Worm (Caenorhabditis elegans) whole organism, early embryonic: ENCODE data around the gene F01D5.7.
A peak's percentile ranks its signal among the peaks of the same experiment; 100 is the strongest.

Experiments
- B0310.2 ChIP-seq: sonication (generic microtip); optimal IDR thresholded peaks from 2 replicates; lab custom pipeline; 2016; ENCODE audit warnings: mild to moderate bottlenecking, missing genetic modification characterization, missing compliant biosample characterization
- F13C5.2 ChIP-seq: sonication (generic microtip); optimal IDR thresholded peaks from 2 replicates; lab custom pipeline; 2017; ENCODE audit warnings: mild to moderate bottlenecking, missing genetic modification characterization, inconsistent platforms, missing compliant biosample characterization
- aly-1 ChIP-seq: sonication (generic microtip); optimal IDR thresholded peaks from 2 replicates; lab custom pipeline; 2016; ENCODE audit warnings: missing genetic modification characterization, missing compliant biosample characterization
- ama-1 ChIP-seq: fragments of 150-350 bp; optimal IDR thresholded peaks from 2 replicates; lab custom pipeline; 2014
- ceh-13 ChIP-seq: fragments of 200-800 bp; sonication (Bioruptor generic); optimal IDR thresholded peaks from 2 replicates; lab custom pipeline; 2018; ENCODE audit warnings: mild to moderate bottlenecking, missing genetic modification characterization, missing compliant biosample characterization
- ceh-36 ChIP-seq: sonication (generic microtip); optimal IDR thresholded peaks from 2 replicates; lab custom pipeline; 2016; ENCODE audit warnings: missing genetic modification characterization, inconsistent platforms, missing compliant biosample characterization
- ets-7 ChIP-seq: sonication (generic microtip); optimal IDR thresholded peaks from 2 replicates; lab custom pipeline; 2016; ENCODE audit warnings: missing genotype, missing genetic modification characterization, missing compliant biosample characterization
- flt-1 ChIP-seq: fragments of 200-800 bp; sonication (Bioruptor generic); IDR thresholded peaks from 2 replicates; pipeline ENCODE4 v1.3.6; 2022; ENCODE audit warnings: missing genetic modification characterization, missing compliant biosample characterization
- hmbx-1 ChIP-seq: sonication (generic microtip); optimal IDR thresholded peaks from 2 replicates; lab custom pipeline; 2016; ENCODE audit warnings: mild to moderate bottlenecking, missing genetic modification characterization, missing compliant biosample characterization
- hmg-4 ChIP-seq: fragments of 200-800 bp; sonication (Bioruptor generic); optimal IDR thresholded peaks from 2 replicates; lab custom pipeline; 2018; ENCODE audit warnings: mild to moderate bottlenecking, missing genetic modification characterization, missing compliant biosample characterization
- hnd-1 ChIP-seq: sonication (generic microtip); optimal IDR thresholded peaks from 2 replicates; lab custom pipeline; 2016; ENCODE audit warnings: missing genetic modification characterization, missing compliant biosample characterization
- pes-1 ChIP-seq: fragments of 200-800 bp; sonication (Bioruptor generic); IDR thresholded peaks from 2 replicates; pipeline ENCODE4 v1.3.6; 2022; ENCODE audit warnings: missing genetic modification reagents, missing genetic modification characterization, missing compliant biosample characterization
- scrt-1 ChIP-seq: fragments of 200-800 bp; sonication (Bioruptor generic); IDR thresholded peaks from 2 replicates; pipeline ENCODE4 v1.3.6; 2022; ENCODE audit warnings: missing genetic modification characterization, missing compliant biosample characterization
- sea-1 ChIP-seq: fragments of 200-800 bp; sonication (Bioruptor generic); conservative IDR thresholded peaks from 2 replicates; pipeline ENCODE4 v1.3.6; 2022; ENCODE audit warnings: missing genetic modification characterization, missing compliant biosample characterization
- tbx-11 ChIP-seq: fragments of 200-800 bp; sonication (Bioruptor generic); IDR thresholded peaks from 2 replicates; pipeline ENCODE4 v1.3.6; 2022; ENCODE audit warnings: missing genetic modification characterization, missing compliant biosample characterization
- tbx-37 ChIP-seq: fragments of 200-800 bp; sonication (Bioruptor generic); conservative IDR thresholded peaks from 2 replicates; pipeline ENCODE4 v1.3.6; 2022; ENCODE audit warnings: missing genetic modification reagents, missing genetic modification characterization, missing compliant biosample characterization
- tra-4 ChIP-seq: sonication (generic microtip); optimal IDR thresholded peaks from 2 replicates; lab custom pipeline; 2017; ENCODE audit warnings: missing genetic modification characterization, missing compliant biosample characterization

The F01D5.7 gene

ce11 chrII:13976161-13976560 is 32.3 kb upstream of the F01D5.7 start, which contains the start of gene Y39G8B.2:
Gene Y39G8B.2 (minus strand): TSS chrII:13976221.
- peak; percentile 43; the same call in 1 of the 2 replicates for TF ChIP-seq scrt-1 (GFP tag; lab: Robert Waterston, UW)
- no peak for TF ChIP-seq ceh-36 (tag; lab: Kevin White, UChicago)
- no peak for TF ChIP-seq ceh-13 (GFP tag; lab: Kevin White, UChicago)
- no peak for TF ChIP-seq ets-7 (tag; lab: Kevin White, UChicago)
- TF ChIP-seq pes-1, result peak; percentile 68
- peak; percentile 73 for TF ChIP-seq F13C5.2 (tag; lab: Kevin White, UChicago)
- 0 out of 2 replicates have a peak, but pooled peaks have one; percentile 32 for TF ChIP-seq flt-1 (GFP tag; lab: Robert Waterston, UW)
- TF ChIP-seq hmg-4, result peak; percentile 66
- TF ChIP-seq tbx-11 (GFP tag; lab: Robert Waterston, UW), result 0 out of 2 replicates have a peak, but pooled peaks have one; percentile 43
- no peak for TF ChIP-seq B0310.2 (tag; lab: Kevin White, UChicago)
- no peak for TF ChIP-seq tra-4 (tag; lab: Kevin White, UChicago)
- TF ChIP-seq hnd-1 (tag; lab: Kevin White, UChicago), result no peak

- TF ChIP-seq hmbx-1 (tag; lab: Kevin White, UChicago), result no peak
- TF ChIP-seq ceh-36 (tag; lab: Kevin White, UChicago), result no peak
- no peak for TF ChIP-seq B0310.2 (tag; lab: Kevin White, UChicago)
- no peak for TF ChIP-seq F13C5.2 (tag; lab: Kevin White, UChicago)
- no peak for TF ChIP-seq aly-1 (tag; lab: Kevin White, UChicago)
- TF ChIP-seq ets-7 (tag; lab: Kevin White, UChicago), result no peak
- TF ChIP-seq ceh-13 (GFP tag; lab: Kevin White, UChicago), result no peak
- TF ChIP-seq hmg-4, result no peak
- TF ChIP-seq tbx-37 (GFP tag; lab: Robert Waterston, UW), result no peak
- no peak for TF ChIP-seq ama-1 (lab: Kevin White, UChicago)
- TF ChIP-seq sea-1 (GFP tag; lab: Robert Waterston, UW), result no peak
- TF ChIP-seq hnd-1 (tag; lab: Kevin White, UChicago), result no peak
- TF ChIP-seq tbx-11 (GFP tag; lab: Robert Waterston, UW), result no peak
- no peak for TF ChIP-seq flt-1 (GFP tag; lab: Robert Waterston, UW)
- no peak for TF ChIP-seq pes-1
- no peak for TF ChIP-seq scrt-1 (GFP tag; lab: Robert Waterston, UW)
- no peak for TF ChIP-seq tra-4 (tag; lab: Kevin White, UChicago)
Observed at ce11 chrII:13977701-13978100, 30.8 kb upstream of the F01D5.7 start.

- TF ChIP-seq scrt-1 (GFP tag; lab: Robert Waterston, UW) (no peak), hmbx-1 (tag; lab: Kevin White, UChicago) (no peak), tra-4 (tag; lab: Kevin White, UChicago) (no peak), hnd-1 (tag; lab: Kevin White, UChicago) (no peak), ama-1 (lab: Kevin White, UChicago) (no peak), flt-1 (GFP tag; lab: Robert Waterston, UW) (no peak), sea-1 (GFP tag; lab: Robert Waterston, UW) (no peak), tbx-11 (GFP tag; lab: Robert Waterston, UW) (no peak)
Observed at ce11 chrII:13979833-13980513, 28.5 kb upstream of the F01D5.7 start, which contains the start of gene sre-48. Gene sre-48 (minus strand): TSS chrII:13979883.

- TF ChIP-seq F13C5.2 (tag; lab: Kevin White, UChicago) (no peak), ets-7 (tag; lab: Kevin White, UChicago) (no peak), hmg-4 (no peak), flt-1 (GFP tag; lab: Robert Waterston, UW) (no peak), ceh-36 (tag; lab: Kevin White, UChicago) (no peak)
Observed at ce11 chrII:13981097-13981496, 27.4 kb upstream of the F01D5.7 start, which contains the start of gene Y39G8B.9. Gene Y39G8B.9 (plus strand): TSS chrII:13981365.

- TF ChIP-seq scrt-1 (GFP tag; lab: Robert Waterston, UW), result no peak
- TF ChIP-seq aly-1 (tag; lab: Kevin White, UChicago), result no peak
- TF ChIP-seq hmbx-1 (tag; lab: Kevin White, UChicago), result no peak
- no peak for TF ChIP-seq B0310.2 (tag; lab: Kevin White, UChicago)
- no peak for TF ChIP-seq ets-7 (tag; lab: Kevin White, UChicago)
- no peak for TF ChIP-seq flt-1 (GFP tag; lab: Robert Waterston, UW)
- no peak for TF ChIP-seq ama-1 (lab: Kevin White, UChicago)
- no peak for TF ChIP-seq tbx-11 (GFP tag; lab: Robert Waterston, UW)
- TF ChIP-seq F13C5.2 (tag; lab: Kevin White, UChicago), result no peak
- no peak for TF ChIP-seq ceh-36 (tag; lab: Kevin White, UChicago)
- no peak for TF ChIP-seq sea-1 (GFP tag; lab: Robert Waterston, UW)
- TF ChIP-seq tra-4 (tag; lab: Kevin White, UChicago), result no peak
- no peak for TF ChIP-seq tbx-37 (GFP tag; lab: Robert Waterston, UW)
- no peak for TF ChIP-seq ceh-13 (GFP tag; lab: Kevin White, UChicago)
Observed at ce11 chrII:13981819-13982218, 26.6 kb upstream of the F01D5.7 start.

- no peak for TF ChIP-seq hmg-4
- TF ChIP-seq ets-7 (tag; lab: Kevin White, UChicago), result no peak
- no peak for TF ChIP-seq scrt-1 (GFP tag; lab: Robert Waterston, UW)
- no peak for TF ChIP-seq sea-1 (GFP tag; lab: Robert Waterston, UW)
Observed at ce11 chrII:13982247-13982646, 26.2 kb upstream of the F01D5.7 start.

- TF ChIP-seq flt-1 (GFP tag; lab: Robert Waterston, UW) (no peak), hnd-1 (tag; lab: Kevin White, UChicago) (no peak), scrt-1 (GFP tag; lab: Robert Waterston, UW) (no peak), ets-7 (tag; lab: Kevin White, UChicago) (no peak), ceh-13 (GFP tag; lab: Kevin White, UChicago) (no peak), aly-1 (tag; lab: Kevin White, UChicago) (no peak), tra-4 (tag; lab: Kevin White, UChicago) (no peak), sea-1 (GFP tag; lab: Robert Waterston, UW) (no peak), hmg-4 (no peak), pes-1 (no peak), hmbx-1 (tag; lab: Kevin White, UChicago) (no peak), ama-1 (lab: Kevin White, UChicago) (no peak), tbx-37 (GFP tag; lab: Robert Waterston, UW) (no peak), F13C5.2 (tag; lab: Kevin White, UChicago) (no peak), B0310.2 (tag; lab: Kevin White, UChicago) (no peak), tbx-11 (GFP tag; lab: Robert Waterston, UW) (no peak), ceh-36 (tag; lab: Kevin White, UChicago) (no peak)
Observed at ce11 chrII:13982923-13983322, 25.5 kb upstream of the F01D5.7 start, which contains the start of the genes Y39G8B.13 and Y39G8B.10. Gene Y39G8B.13 (minus strand): TSS chrII:13983047. Gene Y39G8B.10 (minus strand): TSS chrII:13983115.
